Fruit fly (Drosophila melanogaster) Kc167 (cell line): ENCODE results near the gene vib.

ENCODE experiments used
- Myc ChIP-seq: fragments of >200 bp; optimal IDR thresholded peaks from 2 replicates; lab custom pipeline; 2017; ENCODE audit warnings: missing external identifiers
- Sin3A ChIP-seq: fragments of >200 bp; optimal IDR thresholded peaks from 2 replicates; lab custom pipeline; 2018; ENCODE audit warnings: missing external identifiers
- h ChIP-seq: fragments of >200 bp; optimal IDR thresholded peaks from 3 replicates; lab custom pipeline; 2018; ENCODE audit warnings: missing external identifiers
- insv ChIP-seq: fragments of >200 bp; optimal IDR thresholded peaks from 3 replicates; lab custom pipeline; 2018; ENCODE audit warnings: missing external identifiers
- psq ChIP-seq: fragments of >200 bp; optimal IDR thresholded peaks from 2 replicates; lab custom pipeline; 2017; ENCODE audit warnings: missing external identifiers
- ttk ChIP-seq: sonication (Bioruptor generic); optimal IDR thresholded peaks from 2 replicates; lab custom pipeline; 2017; ENCODE audit warnings: missing external identifiers

DNA sequence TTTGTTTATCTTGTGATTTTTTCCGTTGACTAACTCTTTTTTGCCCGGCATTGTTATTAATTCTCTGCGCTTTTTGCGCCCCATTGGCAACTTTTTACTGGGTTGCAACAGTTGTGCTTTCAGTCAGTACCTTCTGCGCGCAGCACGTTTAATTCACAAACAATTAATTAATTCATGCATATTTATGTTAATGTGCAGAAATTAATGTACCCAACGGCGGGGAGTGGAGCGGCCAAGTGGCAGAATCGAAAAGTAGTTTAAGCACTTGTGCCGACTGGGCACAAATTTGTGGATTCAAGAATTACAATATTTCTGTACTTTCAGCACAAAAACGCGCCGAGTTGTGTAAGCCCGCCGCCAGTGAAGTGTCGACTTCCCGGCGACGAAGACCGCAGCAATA is 58.9 kb downstream of the vib start:
- TF ChIP-seq psq (lab: Kevin White, UChicago) (no peak), h (lab: Kevin White, UChicago) (no peak), ttk (lab: Kevin White, UChicago) (no peak), Myc (lab: Kevin White, UChicago) (no peak), Sin3A (lab: Kevin White, UChicago) (no peak), insv (no peak)
